Fruit fly (Drosophila melanogaster) whole organism, pupa: ENCODE data around the gene ValRS-m.

ENCODE experiments used
- CG12605 ChIP-seq: fragments of 200-800 bp; sonication (Bioruptor generic); IDR thresholded peaks from 2 replicates; pipeline ENCODE4 v1.3.6; 2022; ENCODE audit warnings: missing biosample characterization, missing genetic modification characterization
- CG14655 ChIP-seq: fragments of 200-800 bp; sonication (Bioruptor generic); optimal IDR thresholded peaks from 3 replicates; lab custom pipeline; 2017; ENCODE audit warnings: mild to moderate bottlenecking, missing biosample characterization, missing genetic modification reagents, missing genetic modification characterization
- CG4496 ChIP-seq: fragments of 200-800 bp; sonication (Bioruptor generic); IDR thresholded peaks from 3 replicates; pipeline ENCODE4 v1.3.6; 2022; ENCODE audit warnings: missing biosample characterization, missing genetic modification characterization
- D1 ChIP-seq: fragments of 200-800 bp; sonication (Bioruptor generic); optimal IDR thresholded peaks from 2 replicates; lab custom pipeline; 2018; ENCODE audit warnings: missing biosample characterization, mild to moderate bottlenecking, missing genetic modification characterization, moderate library complexity
- EcR ChIP-seq: fragments of 200-800 bp; sonication (Bioruptor generic); optimal IDR thresholded peaks from 3 replicates; lab custom pipeline; 2019; ENCODE audit warnings: missing biosample characterization, missing genetic modification characterization, mild to moderate bottlenecking, moderate library complexity, missing genetic modification reagents
- Pif1A ChIP-seq: fragments of 200-800 bp; sonication (Bioruptor generic); optimal IDR thresholded peaks from 3 replicates; lab custom pipeline; 2016; ENCODE audit warnings: missing biosample characterization, missing genetic modification characterization
- Pif1B ChIP-seq: fragments of 200-800 bp; sonication (Bioruptor generic); optimal IDR thresholded peaks from 3 replicates; lab custom pipeline; 2016; ENCODE audit warnings: missing biosample characterization, missing genetic modification characterization
- Snoo ChIP-seq: fragments of 200-800 bp; sonication (Bioruptor generic); optimal IDR thresholded peaks from 3 replicates; lab custom pipeline; 2017; ENCODE audit warnings: missing biosample characterization, mild to moderate bottlenecking, missing genetic modification characterization, inconsistent platforms

dm6 chr3L:9011485-9012389 lies 47.2 kb upstream of the ValRS-m start:
- TF ChIP-seq EcR (GFP tag; lab: Kevin White, UChicago) (no peak), Snoo (tag; lab: Kevin White, UChicago) (no peak), CG4496 (no peak), D1 (tag; lab: Kevin White, UChicago) (no peak), CG12605 (GFP tag; lab: Robert Waterston, UW) (no peak), CG14655 (GFP tag; lab: Kevin White, UChicago) (no peak), Pif1B (no peak), Pif1A (GFP tag; lab: Kevin White, UChicago) (no peak)
